Fruit fly (Drosophila melanogaster) whole organism, pupa: ENCODE results near the gene CG17768.

Experiments
- CG10348 ChIP-seq: fragments of 200-800 bp; sonication (Bioruptor generic); IDR thresholded peaks from 2 replicates; pipeline ENCODE4 v1.3.6; 2022; ENCODE audit warnings: missing biosample characterization, missing genetic modification characterization
- CG12605 ChIP-seq: fragments of 200-800 bp; sonication (Bioruptor generic); IDR thresholded peaks from 2 replicates; pipeline ENCODE4 v1.3.6; 2022; ENCODE audit warnings: missing biosample characterization, missing genetic modification characterization
- CG13204 ChIP-seq: fragments of 200-800 bp; sonication (Bioruptor generic); optimal IDR thresholded peaks from 2 replicates; lab custom pipeline; 2018; ENCODE audit warnings: missing biosample characterization, mild to moderate bottlenecking, missing genetic modification characterization, moderate library complexity
- CG32121 ChIP-seq: fragments of 200-800 bp; sonication (Bioruptor generic); IDR thresholded peaks from 2 replicates; pipeline ENCODE4 v1.3.6; 2022; ENCODE audit warnings: missing biosample characterization, missing genetic modification characterization
- CG4496 ChIP-seq: fragments of 200-800 bp; sonication (Bioruptor generic); IDR thresholded peaks from 3 replicates; pipeline ENCODE4 v1.3.6; 2022; ENCODE audit warnings: missing biosample characterization, missing genetic modification characterization
- CG8159 ChIP-seq: fragments of 200-800 bp; sonication (Bioruptor generic); optimal IDR thresholded peaks from 3 replicates; lab custom pipeline; 2018; ENCODE audit warnings: missing biosample characterization, mild to moderate bottlenecking, missing genetic modification characterization, moderate library complexity
- CG9948 ChIP-seq: fragments of 200-800 bp; sonication (Bioruptor generic); optimal IDR thresholded peaks from 2 replicates; lab custom pipeline; 2018; ENCODE audit warnings: missing biosample characterization, mild to moderate bottlenecking, missing genetic modification characterization, moderate library complexity
- D1 ChIP-seq: fragments of 200-800 bp; sonication (Bioruptor generic); optimal IDR thresholded peaks from 2 replicates; lab custom pipeline; 2018; ENCODE audit warnings: missing biosample characterization, mild to moderate bottlenecking, missing genetic modification characterization, moderate library complexity
- EcR ChIP-seq: fragments of 200-800 bp; sonication (Bioruptor generic); optimal IDR thresholded peaks from 3 replicates; lab custom pipeline; 2019; ENCODE audit warnings: missing biosample characterization, missing genetic modification characterization, mild to moderate bottlenecking, moderate library complexity, missing genetic modification reagents
- Ets98B ChIP-seq: fragments of 200-800 bp; sonication (Bioruptor generic); IDR thresholded peaks from 2 replicates; pipeline ENCODE4 v1.3.6; 2022; ENCODE audit warnings: missing biosample characterization, missing genetic modification characterization
- Pif1B ChIP-seq: fragments of 200-800 bp; sonication (Bioruptor generic); optimal IDR thresholded peaks from 3 replicates; lab custom pipeline; 2016; ENCODE audit warnings: missing biosample characterization, missing genetic modification characterization
- fd96Ca ChIP-seq: fragments of 200-800 bp; sonication (Bioruptor generic); IDR thresholded peaks from 3 replicates; pipeline ENCODE4 v1.3.6; 2022; ENCODE audit warnings: missing biosample characterization, missing genetic modification characterization
- gl ChIP-seq: fragments of 200-800 bp; sonication (Bioruptor generic); optimal IDR thresholded peaks from 2 replicates; lab custom pipeline; 2018; ENCODE audit warnings: missing biosample characterization, mild to moderate bottlenecking, missing genetic modification characterization
- rn ChIP-seq: fragments of 200-800 bp; sonication (Bioruptor generic); IDR thresholded peaks from 2 replicates; pipeline ENCODE4 v1.3.6; 2022; ENCODE audit warnings: missing biosample characterization, missing genetic modification characterization

DNA sequence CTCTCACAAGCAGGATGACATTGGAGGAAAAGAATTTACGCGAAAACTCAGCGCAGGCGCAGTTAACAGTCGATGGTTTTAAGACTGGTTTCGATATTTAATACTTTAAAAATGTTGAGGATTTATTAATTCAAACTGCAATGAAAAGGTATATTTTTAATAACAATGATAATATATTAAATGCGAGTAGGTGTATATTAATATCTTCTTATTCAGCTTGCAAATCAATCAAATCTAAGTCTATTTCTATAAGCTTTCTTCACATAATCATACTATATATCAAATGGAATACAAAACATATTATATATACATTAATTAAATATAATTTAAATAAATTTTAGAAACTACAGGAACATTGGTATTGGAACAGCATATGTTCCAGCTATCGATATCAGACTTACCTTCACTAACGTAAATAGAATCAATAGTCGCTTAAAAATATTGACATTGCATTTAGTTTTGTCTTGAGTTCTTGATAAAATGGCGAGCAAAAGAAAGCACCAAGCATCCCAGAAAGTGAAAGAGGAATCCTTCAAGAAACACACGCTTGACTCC is 30.7 kb upstream of the CG17768 start, which contains the start of the genes TBC1D16 and holn1:
- TF ChIP-seq CG9948 (tag; lab: Kevin White, UChicago) (no peak), Pif1B (GFP tag; lab: Kevin White, UChicago) (no peak), Ets98B (GFP tag; lab: Robert Waterston, UW) (no peak), CG8159 (tag; lab: Kevin White, UChicago) (no peak), CG12605 (GFP tag; lab: Robert Waterston, UW) (no peak), CG10348 (GFP tag; lab: Robert Waterston, UW) (no peak), gl (no peak), fd96Ca (GFP tag; lab: Robert Waterston, UW) (no peak), EcR (GFP tag; lab: Kevin White, UChicago) (no peak), D1 (tag; lab: Kevin White, UChicago) (no peak), CG32121 (GFP tag; lab: Robert Waterston, UW) (no peak), rn (GFP tag; lab: Robert Waterston, UW) (no peak), CG13204 (GFP tag; lab: Kevin White, UChicago) (no peak), CG4496 (GFP tag; lab: Robert Waterston, UW) (no peak)
